Fruit fly (Drosophila melanogaster) whole organism: ENCODE results near the gene arx.

Experiments used
- CG8478 ChIP-seq: fragments of >200 bp; optimal IDR thresholded peaks from 2 replicates; lab custom pipeline; 2018; ENCODE audit warnings: inconsistent platforms
- Dll ChIP-seq: fragments of >200 bp; optimal IDR thresholded peaks from 2 replicates; lab custom pipeline; 2017
- EcR ChIP-seq, 2 experiments: fragments of >200 bp; optimal IDR thresholded peaks; 2 replicates each; lab custom pipeline; 2017; ENCODE audit warnings: missing biosample characterization in 2 of 2, missing genetic modification characterization in 2 of 2, missing genetic modification reagents in 2 of 2
- pan ChIP-seq: fragments of >200 bp; optimal IDR thresholded peaks from 2 replicates; lab custom pipeline; 2017
- psq ChIP-seq: fragments of >200 bp; optimal IDR thresholded peaks from 2 replicates; lab custom pipeline; 2017
- usp ChIP-seq: fragments of >200 bp; optimal IDR thresholded peaks from 2 replicates; lab custom pipeline; 2017; ENCODE audit warnings: missing biosample characterization, missing genetic modification characterization, mixed read lengths

The arx gene

dm6 chr3L:18904772-18905601, 3.6 kb upstream of the arx start, which contains the start of the genes CSN1b and Prp6:
Gene CSN1b, minus strand, starts transcription at chr3L:18904930.
Gene Prp6, plus strand, starts transcription at chr3L:18905372.
- no peak for TF ChIP-seq psq (lab: Kevin White, UChicago)
- no peak for TF ChIP-seq Dll
- no peak for TF ChIP-seq EcR (GFP tag; optimal IDR thresholded peaks at IDR 0.05; lab: Kevin White, UChicago)
- TF ChIP-seq usp (GFP tag; lab: Kevin White, UChicago) = no peak
- no peak for TF ChIP-seq pan (lab: Kevin White, UChicago)

dm6 chr3L:18898770-18899278, 2.5 kb downstream of the arx start, which contains the start of gene RpL26:
Gene RpL26, plus strand, starts transcription at chr3L:18898875.
- no peak for TF ChIP-seq usp (GFP tag; lab: Kevin White, UChicago)
- TF ChIP-seq CG8478 (lab: Kevin White, UChicago) = no peak
- TF ChIP-seq psq (lab: Kevin White, UChicago) = no peak

- TF ChIP-seq CG8478 (lab: Kevin White, UChicago) = no peak
Measured at dm6 chr3L:18898086-18898470, 3.3 kb downstream of the arx start, which contains the start of gene CG3902. Gene CG3902, minus strand, starts transcription at chr3L:18898293.

dm6 chr3L:18897459-18898085, 3.8 kb downstream of the arx start:
- TF ChIP-seq pan (lab: Kevin White, UChicago) = no peak
- TF ChIP-seq CG8478 (lab: Kevin White, UChicago) = no peak
- TF ChIP-seq usp (GFP tag; lab: Kevin White, UChicago) = no peak
- no peak for TF ChIP-seq Dll
- TF ChIP-seq psq (lab: Kevin White, UChicago) = no peak
- no peak for TF ChIP-seq EcR (GFP tag; optimal IDR thresholded peaks at IDR 0.05; lab: Kevin White, UChicago)

dm6 chr3L:18896297-18896863, 5.0 kb downstream of the arx start:
- TF ChIP-seq pan (lab: Kevin White, UChicago) = no peak
- no peak for TF ChIP-seq Dll
- no peak for TF ChIP-seq psq (lab: Kevin White, UChicago)
- TF ChIP-seq EcR (GFP tag; optimal IDR thresholded peaks at IDR 0.05; lab: Kevin White, UChicago) = no peak

dm6 chr3L:18895079-18895478, 6.3 kb downstream of the arx start:
- no peak for TF ChIP-seq EcR (GFP tag; optimal IDR thresholded peaks at IDR 0.05; lab: Kevin White, UChicago)
- TF ChIP-seq psq (lab: Kevin White, UChicago) = no peak
- no peak for TF ChIP-seq pan (lab: Kevin White, UChicago)
- no peak for TF ChIP-seq CG8478 (lab: Kevin White, UChicago)
- TF ChIP-seq Dll = no peak
- no peak for TF ChIP-seq usp (GFP tag; lab: Kevin White, UChicago)

dm6 chr3L:18891986-18892385, 9.4 kb downstream of the arx start, which contains the start of gene NijB:
Gene NijB, plus strand, starts transcription at chr3L:18892383.
- TF ChIP-seq psq (lab: Kevin White, UChicago) = no peak
- no peak for TF ChIP-seq Dll
- TF ChIP-seq pan (lab: Kevin White, UChicago) = no peak
- no peak for TF ChIP-seq usp (GFP tag; lab: Kevin White, UChicago)
- no peak for TF ChIP-seq EcR (GFP tag; optimal IDR thresholded peaks at IDR 0.05; lab: Kevin White, UChicago)
- no peak for TF ChIP-seq CG8478 (lab: Kevin White, UChicago)

- TF ChIP-seq CG8478 (lab: Kevin White, UChicago) (no peak), EcR (GFP tag; optimal IDR thresholded peaks at IDR 0.05; lab: Kevin White, UChicago) (no peak), usp (GFP tag; lab: Kevin White, UChicago) (no peak), psq (lab: Kevin White, UChicago) (no peak), Dll (no peak), pan (lab: Kevin White, UChicago) (no peak)
Measured at dm6 chr3L:18890283-18891175, 10.8 kb downstream of the arx start, which contains the start of gene CG3961. Gene CG3961, minus strand, starts transcription at chr3L:18890483.

dm6 chr3L:18889222-18889866, 12.0 kb downstream of the arx start:
- TF ChIP-seq usp (GFP tag; lab: Kevin White, UChicago) (no peak), Dll (no peak), pan (lab: Kevin White, UChicago) (no peak), EcR (GFP tag; optimal IDR thresholded peaks at IDR 0.05; lab: Kevin White, UChicago) (no peak), psq (lab: Kevin White, UChicago) (no peak), CG8478 (lab: Kevin White, UChicago) (no peak)

dm6 chr3L:18881613-18882012, 19.7 kb downstream of the arx start:
- no peak for TF ChIP-seq usp (GFP tag; lab: Kevin White, UChicago)
- TF ChIP-seq pan (lab: Kevin White, UChicago) = no peak
- TF ChIP-seq EcR (GFP tag; optimal IDR thresholded peaks at IDR 0.05; lab: Kevin White, UChicago) = no peak
